Worm (Caenorhabditis elegans) whole organism, L2 larva: Measurements from ENCODE around the gene C35A5.3.

Experiments used
- C34F6.9 ChIP-seq: fragments of 150-350 bp; optimal IDR thresholded peaks from 2 replicates; lab custom pipeline; 2014; ENCODE audit warnings: missing biosample characterization, missing genetic modification characterization
- F13H6.1 ChIP-seq: sonication (generic microtip); optimal IDR thresholded peaks from 2 replicates; lab custom pipeline; 2016; ENCODE audit warnings: missing genetic modification characterization, missing compliant biosample characterization
- Y55F3AM.14 ChIP-seq: fragments of 200-800 bp; sonication (Bioruptor generic); optimal IDR thresholded peaks from 2 replicates; lab custom pipeline; 2018; ENCODE audit warnings: mild to moderate bottlenecking, missing genetic modification characterization, missing compliant biosample characterization
- ZK546.5 ChIP-seq: sonication (generic microtip); optimal IDR thresholded peaks from 2 replicates; lab custom pipeline; 2017; ENCODE audit warnings: missing biosample characterization, missing genetic modification characterization
- aly-2 ChIP-seq: fragments of 150-350 bp; optimal IDR thresholded peaks from 2 replicates; lab custom pipeline; 2014; ENCODE audit warnings: missing biosample characterization, missing genetic modification characterization
- ama-1 ChIP-seq: fragments of 150-350 bp; optimal IDR thresholded peaks from 2 replicates; lab custom pipeline; 2018; ENCODE audit warnings: inconsistent platforms
- blmp-1 ChIP-seq: sonication (generic microtip); optimal IDR thresholded peaks from 2 replicates; lab custom pipeline; 2017; ENCODE audit warnings: missing genetic modification characterization, mild to moderate bottlenecking, missing compliant biosample characterization, antibody characterized with exemption, moderate library complexity; ENCODE audit not compliant: insufficient read depth
- ceh-16 ChIP-seq: fragments of 150-350 bp; optimal IDR thresholded peaks from 2 replicates; lab custom pipeline; 2014; ENCODE audit warnings: missing biosample characterization, missing genetic modification characterization
- ceh-82 ChIP-seq: fragments of 150-350 bp; optimal IDR thresholded peaks from 2 replicates; lab custom pipeline; 2014; ENCODE audit warnings: missing biosample characterization, missing genetic modification characterization
- elt-1 ChIP-seq: fragments of 150-350 bp; optimal IDR thresholded peaks from 2 replicates; lab custom pipeline; 2014; ENCODE audit warnings: missing biosample characterization, missing genetic modification characterization
- fos-1 ChIP-seq: fragments of 150-350 bp; optimal IDR thresholded peaks from 2 replicates; lab custom pipeline; 2014; ENCODE audit warnings: missing biosample characterization, missing genetic modification characterization
- lin-39 ChIP-seq: fragments of 150-350 bp; optimal IDR thresholded peaks from 2 replicates; lab custom pipeline; 2014; ENCODE audit warnings: missing biosample characterization, missing genetic modification reagents, missing genetic modification characterization
- mdl-1 ChIP-seq, 2 experiments: fragments of 150-350 bp in 1 of 2; sonication (generic microtip) in 1 of 2; optimal IDR thresholded peaks; 2 replicates each; lab custom pipeline; 2017; ENCODE audit warnings: missing biosample characterization in 2 of 2, missing genetic modification characterization in 2 of 2
- nhr-12 ChIP-seq: fragments of 150-350 bp; optimal IDR thresholded peaks from 2 replicates; lab custom pipeline; 2014; ENCODE audit warnings: missing biosample characterization, missing genetic modification characterization
- nhr-129 ChIP-seq: fragments of 150-350 bp; optimal IDR thresholded peaks from 2 replicates; lab custom pipeline; 2014; ENCODE audit warnings: missing biosample characterization, missing genetic modification characterization
- nhr-21 ChIP-seq: fragments of 150-350 bp; optimal IDR thresholded peaks from 2 replicates; lab custom pipeline; 2014; ENCODE audit warnings: missing biosample characterization, missing genetic modification characterization
- nhr-237 ChIP-seq: fragments of 150-350 bp; optimal IDR thresholded peaks from 2 replicates; lab custom pipeline; 2014; ENCODE audit warnings: missing biosample characterization, missing genetic modification characterization
- nhr-25 ChIP-seq: fragments of 150-350 bp; sonication (generic microtip); optimal IDR thresholded peaks from 3 replicates; lab custom pipeline; 2014; ENCODE audit warnings: missing biosample characterization, missing genetic modification characterization
- nhr-6 ChIP-seq: fragments of 150-350 bp; optimal IDR thresholded peaks from 2 replicates; lab custom pipeline; 2014; ENCODE audit warnings: missing biosample characterization, missing genetic modification characterization
- sem-4 ChIP-seq: fragments of 150-350 bp; optimal IDR thresholded peaks from 2 replicates; lab custom pipeline; 2014; ENCODE audit warnings: missing biosample characterization, missing genetic modification reagents, missing genetic modification characterization
- skn-1 ChIP-seq: sonication (generic microtip); optimal IDR thresholded peaks from 2 replicates; lab custom pipeline; 2017; ENCODE audit warnings: missing biosample characterization, missing genetic modification characterization
- sma-3 ChIP-seq: sonication (generic microtip); optimal IDR thresholded peaks from 2 replicates; lab custom pipeline; 2016; ENCODE audit warnings: missing genetic modification reagents, missing genetic modification characterization, missing compliant biosample characterization
- sma-9 ChIP-seq, 2 experiments: fragments of 150-350 bp in 1 of 2; sonication (generic microtip) in 1 of 2; optimal IDR thresholded peaks; 2 replicates each; lab custom pipeline; 2014 to 2016; ENCODE audit warnings: missing genetic modification characterization in 2 of 2, mild to moderate bottlenecking in 1 of 2, missing biosample characterization in 1 of 2, missing compliant biosample characterization in 1 of 2, missing genetic modification reagents in 1 of 2, moderate library complexity in 1 of 2
- unc-39 ChIP-seq: fragments of 150-350 bp; optimal IDR thresholded peaks from 2 replicates; lab custom pipeline; 2014; ENCODE audit warnings: missing biosample characterization, missing genetic modification characterization
- unc-55 ChIP-seq: fragments of 150-350 bp; sonication (generic microtip); optimal IDR thresholded peaks from 3 replicates; lab custom pipeline; 2014; ENCODE audit warnings: missing biosample characterization, missing genetic modification reagents, missing genetic modification characterization
- unc-62 ChIP-seq: fragments of 150-350 bp; optimal IDR thresholded peaks from 2 replicates; lab custom pipeline; 2014; ENCODE audit warnings: missing biosample characterization, missing genetic modification reagents, missing genetic modification characterization
- ztf-4 ChIP-seq: fragments of 150-350 bp; optimal IDR thresholded peaks from 2 replicates; lab custom pipeline; 2014; ENCODE audit warnings: missing biosample characterization, missing genetic modification characterization

Gene C35A5.3

DNA sequence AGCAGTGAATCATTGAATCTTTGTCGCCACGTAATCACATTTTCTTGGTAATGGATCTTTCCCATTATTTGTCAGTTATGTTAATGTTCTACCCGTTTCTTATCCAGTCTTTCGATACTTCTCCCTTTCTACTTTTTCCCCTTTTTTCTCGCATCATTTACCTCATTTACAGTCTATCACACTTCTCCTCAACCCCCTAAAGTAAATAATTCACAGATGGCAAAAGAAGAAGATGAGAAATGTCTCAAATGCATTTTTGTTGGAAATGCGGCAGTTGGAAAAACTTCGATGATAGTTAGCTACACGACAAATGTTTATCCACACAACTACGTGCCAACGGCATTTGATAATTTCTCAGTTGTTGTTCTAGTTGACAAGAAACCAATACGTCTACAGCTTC is 39.1 kb downstream of the C35A5.3 start, which contains the start of gene chw-1:
TSS of gene chw-1 (plus strand) at position 217 of the 400 bp plus-strand sequence.
- TF ChIP-seq nhr-6 (tag; lab: Kevin White, UChicago) (no peak), nhr-25 (tag; lab: Kevin White, UChicago) (peak; percentile 9)
- TF ChIP-seq, all 48 proteins: peak for 1

ce11 chrV:10460685-10461084 is 40.5 kb downstream of the C35A5.3 start:
- TF ChIP-seq nhr-21 (tag; lab: Kevin White, UChicago), result peak; percentile 25
- TF ChIP-seq sma-3 (GFP tag; lab: Kevin White, UChicago), result peak; percentile 10
- TF ChIP-seq fos-1 (tag; lab: Kevin White, UChicago), result peak; percentile 2
- no peak for TF ChIP-seq lin-39 (tag; lab: Kevin White, UChicago)
- TF ChIP-seq ztf-4 (tag; lab: Kevin White, UChicago), result no peak
- TF ChIP-seq ceh-16, result no peak
- no peak for TF ChIP-seq nhr-129 (tag; lab: Kevin White, UChicago)
- no peak for TF ChIP-seq unc-62 (GFP tag; lab: Kevin White, UChicago)
- TF ChIP-seq nhr-12, result no peak
- peak; percentile 17 for TF ChIP-seq sma-9 (GFP tag; optimal IDR thresholded peaks at IDR 0.05; lab: Kevin White, UChicago)
- TF ChIP-seq sma-9 (tag; optimal IDR thresholded peaks at IDR 0.05; lab: Kevin White, UChicago), result no peak
- TF ChIP-seq ceh-82 (tag; lab: Kevin White, UChicago), result no peak
- no peak for TF ChIP-seq elt-1 (tag; lab: Kevin White, UChicago)
- TF ChIP-seq skn-1 (tag; lab: Kevin White, UChicago), result no peak
- TF ChIP-seq, all 48 proteins: peak for 4

ce11 chrV:10457247-10457646 is 43.9 kb downstream of the C35A5.3 start, which contains the start of gene F22E12.1:
Gene F22E12.1 (minus strand): TSS chrV:10457347.
- no peak for TF ChIP-seq ama-1 (lab: Kevin White, UChicago)
- no peak for TF ChIP-seq aly-2 (tag; lab: Kevin White, UChicago)
- no peak for TF ChIP-seq ceh-82 (tag; lab: Kevin White, UChicago)
- TF ChIP-seq blmp-1 (tag; lab: Kevin White, UChicago), result no peak
- no peak for TF ChIP-seq F13H6.1
- TF ChIP-seq nhr-237 (tag; lab: Kevin White, UChicago), result no peak
- TF ChIP-seq sem-4 (tag; lab: Kevin White, UChicago), result no peak
- no peak for TF ChIP-seq unc-62 (GFP tag; lab: Kevin White, UChicago)
- TF ChIP-seq Y55F3AM.14 (GFP tag; lab: Kevin White, UChicago), result no peak
- TF ChIP-seq mdl-1 (tag; optimal IDR thresholded peaks at IDR 0.05; lab: Kevin White, UChicago), result no peak
- no peak for TF ChIP-seq unc-55 (GFP tag; lab: Kevin White, UChicago)
- no peak for TF ChIP-seq unc-39 (tag; lab: Kevin White, UChicago)
- TF ChIP-seq elt-1 (tag; lab: Kevin White, UChicago), result no peak
- no peak for TF ChIP-seq nhr-6 (tag; lab: Kevin White, UChicago)
- TF ChIP-seq ZK546.5 (tag; lab: Kevin White, UChicago), result no peak

DNA sequence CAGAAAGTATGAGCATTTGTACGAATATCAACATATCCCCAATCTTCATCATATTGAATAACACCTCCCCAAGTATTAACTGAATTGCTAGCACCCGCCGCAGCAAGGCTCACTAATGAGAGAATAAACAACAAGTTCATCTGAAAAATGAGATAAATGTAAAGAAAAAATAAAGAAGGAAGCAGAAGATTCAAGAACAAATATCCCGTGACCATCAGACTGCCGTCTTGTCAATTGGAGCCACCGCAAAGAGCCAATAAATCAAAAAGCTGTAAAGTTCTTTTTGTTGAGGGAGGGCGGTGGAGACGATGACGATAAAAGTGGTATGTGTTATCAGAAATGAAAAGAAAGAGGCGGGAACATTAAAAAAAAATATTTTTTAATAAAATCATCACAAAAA is 47.7 kb downstream of the C35A5.3 start, which contains the start of gene Y32F6A.5:
TSS of gene Y32F6A.5 (minus strand) at position 140 of the 400 bp plus-strand sequence.
- no peak for TF ChIP-seq ama-1 (lab: Kevin White, UChicago)
- no peak for TF ChIP-seq F13H6.1
- peak; percentile 26 for TF ChIP-seq C34F6.9 (tag; lab: Kevin White, UChicago)
- TF ChIP-seq lin-39 (tag; lab: Kevin White, UChicago), result no peak
- TF ChIP-seq nhr-129 (tag; lab: Kevin White, UChicago), result no peak
- no peak for TF ChIP-seq ceh-82 (tag; lab: Kevin White, UChicago)
- peak; percentile 11 for TF ChIP-seq sma-9 (GFP tag; optimal IDR thresholded peaks at IDR 0.05; lab: Kevin White, UChicago)
- no peak for TF ChIP-seq sma-9 (tag; optimal IDR thresholded peaks at IDR 0.05; lab: Kevin White, UChicago)
